Worm (Caenorhabditis elegans): ENCODE measurements around the gene C37E2.3.

C37E2.3 gene

DNA sequence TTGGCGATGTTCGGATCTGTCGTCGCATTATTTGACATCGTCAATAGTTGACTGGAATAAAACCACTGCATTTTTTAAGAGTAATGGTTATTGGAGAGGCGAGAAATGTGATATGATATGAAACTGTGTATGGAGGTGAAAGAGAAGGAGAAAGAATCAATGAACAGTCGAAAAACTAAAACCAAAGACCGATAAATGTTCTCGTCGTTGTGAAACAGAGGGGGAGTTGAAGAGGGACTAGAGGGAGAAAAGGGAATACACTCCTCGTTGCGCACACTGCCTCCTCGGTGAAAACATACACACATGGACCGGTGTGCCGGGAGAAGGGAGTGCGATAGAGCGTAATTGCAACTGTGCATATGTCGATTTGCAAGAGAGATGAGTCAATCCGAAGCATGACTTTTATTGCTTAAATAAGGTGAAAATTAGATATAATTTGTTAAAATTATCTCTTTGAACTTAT lies 10.7 kb upstream of the C37E2.3 start, which contains the start of gene sym-4 (continued):
- TF ChIP-seq unc-86 (tag; optimal IDR thresholded peaks at IDR 0.05) (peak; percentile 81), snpc-4 (tag; optimal IDR thresholded peaks at IDR 0.05) (peak; percentile 79), pax-3 (tag; optimal IDR thresholded peaks at IDR 0.05) (peak; percentile 51), zag-1 (tag; optimal IDR thresholded peaks at IDR 0.05) (no peak), C34B4.2 (tag; optimal IDR thresholded peaks at IDR 0.05) (no peak), jun-1 (tag; optimal IDR thresholded peaks at IDR 0.05) (peak; percentile 94), lin-14 (GFP tag; optimal IDR thresholded peaks at IDR 0.05) (peak; percentile 98)

- TF ChIP-seq rnt-1 (tag; optimal IDR thresholded peaks at IDR 0.05) (peak; percentile 93), ceh-8 (GFP tag; optimal IDR thresholded peaks at IDR 0.05) (no peak), aly-2 (tag; optimal IDR thresholded peaks at IDR 0.05) (no peak), egl-27 (tag; optimal IDR thresholded peaks at IDR 0.05) (no peak), unc-86 (tag; optimal IDR thresholded peaks at IDR 0.05) (peak; percentile 64), efl-1 (optimal IDR thresholded peaks at IDR 0.05) (peak; percentile 61 to 65), efl-1 (GFP tag; optimal IDR thresholded peaks at IDR 0.05 in 1 of 2) (peak; percentile 56 to 96), pqm-1 (tag; optimal IDR thresholded peaks at IDR 0.05) (no peak), sptf-1 (tag; optimal IDR thresholded peaks at IDR 0.05) (no peak), dsc-1 (tag; optimal IDR thresholded peaks at IDR 0.05) (peak; percentile 80), lin-13 (GFP tag; optimal IDR thresholded peaks at IDR 0.05) (peak; percentile 69), mep-1 (tag; optimal IDR thresholded peaks at IDR 0.05) (peak; percentile 67), fkh-10 (GFP tag; optimal IDR thresholded peaks at IDR 0.05) (peak; percentile 31), lsy-2 (tag; optimal IDR thresholded peaks at IDR 0.05) (peak; percentile 81), nhr-47 (tag; optimal IDR thresholded peaks at IDR 0.05) (peak; percentile 86), isw-1 (GFP tag; IDR thresholded peaks at IDR 0.05) (peak; percentile 53), unc-98 (GFP tag; IDR thresholded peaks at IDR 0.05) (no peak), pag-3 (tag; optimal IDR thresholded peaks at IDR 0.05; ENCODE audit: borderline replicate concordance, insufficient read depth) (peak; percentile 10), skn-1 (tag; optimal IDR thresholded peaks at IDR 0.05) (peak; percentile 81), nhr-237 (tag; optimal IDR thresholded peaks at IDR 0.05) (no peak), C16A3.4 (tag; optimal IDR thresholded peaks at IDR 0.05) (peak; percentile 79), snpc-4 (tag; optimal IDR thresholded peaks at IDR 0.05) (peak; percentile 62), nhr-12 (tag; optimal IDR thresholded peaks at IDR 0.05) (no peak), xbp-1 (tag; optimal IDR thresholded peaks at IDR 0.05) (peak; percentile 60), lin-39 (tag; optimal IDR thresholded peaks at IDR 0.05) (peak; percentile 67), jun-1 (tag; optimal IDR thresholded peaks at IDR 0.05) (peak; percentile 40), nhr-90 (tag; optimal IDR thresholded peaks at IDR 0.05; ENCODE audit: poor library complexity) (peak; percentile 74), snu-23 (GFP tag; optimal IDR thresholded peaks at IDR 0.05) (peak; percentile 83), nhr-19 (GFP tag; conservative IDR thresholded peaks at IDR 0.05) (peak; percentile 81), lin-14 (GFP tag; optimal IDR thresholded peaks at IDR 0.05) (peak; percentile 89), zag-1 (tag; optimal IDR thresholded peaks at IDR 0.05) (peak; percentile 5), nhr-20 (tag; optimal IDR thresholded peaks at IDR 0.05) (peak; percentile 85), tlp-1 (tag; optimal IDR thresholded peaks at IDR 0.05) (no peak), grh-1 (GFP tag; IDR thresholded peaks at IDR 0.05) (0 out of 2 replicates have a peak, but pooled peaks have one; percentile 45), unc-130 (tag; optimal IDR thresholded peaks at IDR 0.05) (peak; percentile 51), blmp-1 (tag; optimal IDR thresholded peaks at IDR 0.05) (no peak), sox-4 (tag; optimal IDR thresholded peaks at IDR 0.05) (no peak), fos-1 (tag; optimal IDR thresholded peaks at IDR 0.05) (peak; percentile 37), swsn-7 (tag; optimal IDR thresholded peaks at IDR 0.05) (peak; percentile 83), tbx-2 (tag; optimal IDR thresholded peaks at IDR 0.05) (peak; percentile 78), nhr-85 (tag) (peak; percentile 75), Y116A8C.19 (tag; optimal IDR thresholded peaks at IDR 0.05; ENCODE audit: borderline replicate concordance) (no peak), ces-1 (GFP tag; optimal IDR thresholded peaks at IDR 0.05) (no peak), zip-4 (GFP tag; optimal IDR thresholded peaks at IDR 0.05) (no peak), F16B12.6 (tag; optimal IDR thresholded peaks at IDR 0.05) (peak; percentile 36), dpl-1 (GFP tag; optimal IDR thresholded peaks at IDR 0.05) (peak; percentile 50 to 70 (median 70)), fkh-4 (tag; optimal IDR thresholded peaks at IDR 0.05; ENCODE audit: borderline replicate concordance) (no peak), mef-2 (tag; optimal IDR thresholded peaks at IDR 0.05) (no peak), egl-13 (tag; optimal IDR thresholded peaks at IDR 0.05) (peak; percentile 60)
Observed at ce11 chrX:14173850-14174249, 6.4 kb upstream of the C37E2.3 start, which contains the start of gene idhb-1. Gene idhb-1 (minus strand): TSS chrX:14174063.

All from whole organism, L1 larva.